Worm (Caenorhabditis elegans) whole organism, late embryonic: ENCODE results near the gene mrpl-1.

Experiments used
- F13H6.1 ChIP-seq: sonication (generic microtip); optimal IDR thresholded peaks from 2 replicates; lab custom pipeline; 2016; ENCODE audit warnings: missing genetic modification characterization, missing compliant biosample characterization
- K02D7.2 ChIP-seq: sonication (generic microtip); optimal IDR thresholded peaks from 2 replicates; lab custom pipeline; 2017; ENCODE audit warnings: mild to moderate bottlenecking, missing genetic modification characterization, missing compliant biosample characterization
- K09A11.1 ChIP-seq: sonication (generic microtip); optimal IDR thresholded peaks from 2 replicates; lab custom pipeline; 2017; ENCODE audit warnings: antibody characterized with exemption, mild to moderate bottlenecking, missing genetic modification characterization, missing compliant biosample characterization; ENCODE audit not compliant: insufficient read depth
- T23F11.4 ChIP-seq: fragments of 200-800 bp; sonication (Bioruptor generic); optimal IDR thresholded peaks from 2 replicates; lab custom pipeline; 2018; ENCODE audit warnings: mild to moderate bottlenecking, missing genetic modification characterization, missing compliant biosample characterization
- ahr-1 ChIP-seq: sonication (generic microtip); optimal IDR thresholded peaks from 2 replicates; lab custom pipeline; 2016; ENCODE audit warnings: missing genetic modification characterization, missing compliant biosample characterization
- ceh-14 ChIP-seq: sonication (generic microtip); optimal IDR thresholded peaks from 2 replicates; lab custom pipeline; 2016; ENCODE audit warnings: missing genotype, missing genetic modification characterization, missing compliant biosample characterization
- ceh-18 ChIP-seq: sonication (generic microtip); optimal IDR thresholded peaks from 2 replicates; lab custom pipeline; 2016; ENCODE audit warnings: missing genetic modification characterization, missing compliant biosample characterization
- ceh-22 ChIP-seq: sonication (generic microtip); optimal IDR thresholded peaks from 2 replicates; lab custom pipeline; 2017; ENCODE audit warnings: missing biosample characterization, missing genetic modification characterization
- ceh-24 ChIP-seq: sonication (generic microtip); optimal IDR thresholded peaks from 2 replicates; lab custom pipeline; 2016; ENCODE audit warnings: mild to moderate bottlenecking, missing genetic modification characterization, missing compliant biosample characterization
- ceh-34 ChIP-seq: sonication (generic microtip); optimal IDR thresholded peaks from 2 replicates; lab custom pipeline; 2016; ENCODE audit warnings: mild to moderate bottlenecking, missing genetic modification characterization, missing compliant biosample characterization
- ceh-6 ChIP-seq: fragments of 200-800 bp; sonication (Bioruptor generic); optimal IDR thresholded peaks from 2 replicates; lab custom pipeline; 2018; ENCODE audit warnings: mild to moderate bottlenecking, missing genetic modification characterization, missing compliant biosample characterization
- ceh-9 ChIP-seq: sonication (generic microtip); optimal IDR thresholded peaks from 2 replicates; lab custom pipeline; 2016; ENCODE audit warnings: mild to moderate bottlenecking, missing genetic modification characterization, inconsistent platforms, missing compliant biosample characterization
- che-1 ChIP-seq: sonication (generic microtip); optimal IDR thresholded peaks from 2 replicates; lab custom pipeline; 2016; ENCODE audit warnings: mild to moderate bottlenecking, missing genetic modification characterization, missing compliant biosample characterization
- dmd-4 ChIP-seq: sonication (generic microtip); optimal IDR thresholded peaks from 2 replicates; lab custom pipeline; 2016; ENCODE audit warnings: borderline replicate concordance, missing genetic modification characterization, missing compliant biosample characterization
- dve-1 ChIP-seq: sonication (generic microtip); optimal IDR thresholded peaks from 2 replicates; lab custom pipeline; 2017; ENCODE audit warnings: antibody characterized with exemption, mild to moderate bottlenecking, missing genetic modification characterization, missing compliant biosample characterization
- elt-2 ChIP-seq: sonication (generic microtip); optimal IDR thresholded peaks from 2 replicates; lab custom pipeline; 2016; ENCODE audit warnings: missing genetic modification reagents, missing genetic modification characterization, missing compliant biosample characterization
- elt-4 ChIP-seq: sonication (generic microtip); optimal IDR thresholded peaks from 2 replicates; lab custom pipeline; 2016; ENCODE audit warnings: missing genetic modification characterization, missing compliant biosample characterization
- ets-4 ChIP-seq: sonication (generic microtip); optimal IDR thresholded peaks from 2 replicates; lab custom pipeline; 2016; ENCODE audit warnings: missing genetic modification characterization, missing compliant biosample characterization
- eyg-1 ChIP-seq: sonication (generic microtip); optimal IDR thresholded peaks from 2 replicates; lab custom pipeline; 2016; ENCODE audit warnings: missing genotype, missing genetic modification characterization, missing compliant biosample characterization
- fkh-10 ChIP-seq: fragments of 150-350 bp; optimal IDR thresholded peaks from 2 replicates; lab custom pipeline; 2014; ENCODE audit warnings: missing biosample characterization, missing genetic modification reagents, missing genetic modification characterization
- fkh-6 ChIP-seq: sonication (generic microtip); optimal IDR thresholded peaks from 2 replicates; lab custom pipeline; 2016; ENCODE audit warnings: missing genetic modification characterization, missing compliant biosample characterization
- gmeb-2 ChIP-seq: sonication (generic microtip); optimal IDR thresholded peaks from 2 replicates; lab custom pipeline; 2016; ENCODE audit warnings: missing genetic modification characterization, inconsistent platforms, missing compliant biosample characterization
- hlh-15 ChIP-seq: sonication (generic microtip); optimal IDR thresholded peaks from 2 replicates; lab custom pipeline; 2016; ENCODE audit warnings: missing genetic modification characterization, missing compliant biosample characterization
- hlh-8 ChIP-seq: sonication (generic microtip); optimal IDR thresholded peaks from 2 replicates; lab custom pipeline; 2016; ENCODE audit warnings: missing genotype, missing genetic modification characterization, missing compliant biosample characterization
- lim-6 ChIP-seq: sonication (generic microtip); optimal IDR thresholded peaks from 2 replicates; lab custom pipeline; 2016; ENCODE audit warnings: missing genetic modification characterization, missing compliant biosample characterization
- lin-11 ChIP-seq: fragments of 200-800 bp; sonication (Bioruptor generic); optimal IDR thresholded peaks from 2 replicates; lab custom pipeline; 2018; ENCODE audit warnings: mild to moderate bottlenecking, missing genetic modification characterization, missing compliant biosample characterization
- mec-3 ChIP-seq: sonication (generic microtip); optimal IDR thresholded peaks from 2 replicates; lab custom pipeline; 2016; ENCODE audit warnings: borderline replicate concordance, missing genetic modification characterization, missing compliant biosample characterization
- nhr-11 ChIP-seq: fragments of 150-350 bp; optimal IDR thresholded peaks from 2 replicates; lab custom pipeline; 2014; ENCODE audit warnings: missing biosample characterization, missing genetic modification characterization
- nhr-232 ChIP-seq: sonication (generic microtip); optimal IDR thresholded peaks from 2 replicates; lab custom pipeline; 2016; ENCODE audit warnings: missing genetic modification characterization, missing compliant biosample characterization
- pag-3 ChIP-seq: sonication (generic microtip); optimal IDR thresholded peaks from 2 replicates; lab custom pipeline; 2016; ENCODE audit warnings: missing compliant biosample characterization, missing genetic modification characterization, borderline replicate concordance
- pax-1 ChIP-seq: fragments of 150-350 bp; optimal IDR thresholded peaks from 2 replicates; lab custom pipeline; 2014; ENCODE audit warnings: missing biosample characterization, missing genetic modification characterization
- pha-4 ChIP-seq: fragments of 150-350 bp; optimal IDR thresholded peaks from 2 replicates; lab custom pipeline; 2018; ENCODE audit warnings: missing biosample characterization, missing genetic modification reagents, missing genetic modification characterization
- rnt-1 ChIP-seq: sonication (generic microtip); optimal IDR thresholded peaks from 2 replicates; lab custom pipeline; 2016; ENCODE audit warnings: missing genetic modification characterization, missing compliant biosample characterization
- tbx-7 ChIP-seq: sonication (generic microtip); optimal IDR thresholded peaks from 2 replicates; lab custom pipeline; 2016; ENCODE audit warnings: missing genotype, missing genetic modification characterization, missing compliant biosample characterization
- ttx-3 ChIP-seq: sonication (generic microtip); optimal IDR thresholded peaks from 2 replicates; lab custom pipeline; 2016; ENCODE audit warnings: missing genetic modification reagents, missing genetic modification characterization, missing compliant biosample characterization
- unc-42 ChIP-seq: sonication (generic microtip); optimal IDR thresholded peaks from 2 replicates; lab custom pipeline; 2016; ENCODE audit warnings: missing genotype, missing genetic modification characterization, missing compliant biosample characterization
- unc-55 ChIP-seq: sonication (generic microtip); optimal IDR thresholded peaks from 2 replicates; lab custom pipeline; 2017; ENCODE audit warnings: missing biosample characterization, missing genetic modification reagents, missing genetic modification characterization
- zip-5 ChIP-seq: sonication (generic microtip); optimal IDR thresholded peaks from 2 replicates; lab custom pipeline; 2016; ENCODE audit warnings: missing genetic modification characterization, missing compliant biosample characterization
- ztf-16 ChIP-seq: sonication (generic microtip); optimal IDR thresholded peaks from 2 replicates; lab custom pipeline; 2017; ENCODE audit warnings: missing genetic modification characterization, missing compliant biosample characterization

The mrpl-1 gene

DNA sequence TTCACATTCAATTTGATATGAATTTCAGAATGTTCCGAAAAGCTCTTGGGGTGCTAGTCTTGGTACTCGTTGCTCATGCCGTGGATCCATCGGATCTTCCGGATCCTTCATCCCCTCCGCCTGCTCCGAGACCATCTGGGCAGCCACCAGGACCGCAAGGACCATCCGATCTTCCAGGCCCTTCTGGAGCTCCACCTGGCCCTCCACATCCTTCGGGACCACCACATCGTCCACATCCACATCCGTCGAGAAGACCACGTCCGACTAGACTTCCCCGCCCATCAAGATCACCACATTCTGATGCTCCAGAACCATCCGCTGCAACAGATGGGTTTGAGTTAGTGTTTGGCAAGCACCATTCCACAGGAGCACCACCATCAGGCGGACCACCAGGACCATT lies 25.1 kb upstream of the mrpl-1 start, which contains the start of gene clx-1:
clx-1 (plus strand) TSS at position 30 of the 400 bp plus-strand sequence.
- no peak for TF ChIP-seq T23F11.4 (GFP tag; lab: Kevin White, UChicago)
- TF ChIP-seq fkh-6, result no peak
- TF ChIP-seq eyg-1 (tag; lab: Kevin White, UChicago), result no peak
- no peak for TF ChIP-seq ceh-6 (GFP tag; lab: Kevin White, UChicago)
- TF ChIP-seq dmd-4, result no peak
- TF ChIP-seq elt-4 (tag; lab: Kevin White, UChicago), result no peak
- no peak for TF ChIP-seq ttx-3
- TF ChIP-seq dve-1 (tag; lab: Kevin White, UChicago), result no peak
- TF ChIP-seq unc-42 (tag; lab: Kevin White, UChicago), result no peak
- TF ChIP-seq pha-4 (tag; lab: Kevin White, UChicago), result no peak
- no peak for TF ChIP-seq rnt-1
- no peak for TF ChIP-seq unc-55 (GFP tag; lab: Kevin White, UChicago)
- TF ChIP-seq fkh-10 (GFP tag; lab: Kevin White, UChicago), result no peak
- TF ChIP-seq lin-11 (tag; lab: Kevin White, UChicago), result no peak
- TF ChIP-seq K09A11.1 (tag; lab: Kevin White, UChicago), result no peak
- no peak for TF ChIP-seq ceh-24
- no peak for TF ChIP-seq nhr-11 (tag; lab: Kevin White, UChicago)
- no peak for TF ChIP-seq ets-4
- TF ChIP-seq ceh-9 (tag; lab: Kevin White, UChicago), result no peak

ce11 chrIV:7734173-7734572 lies 24.7 kb upstream of the mrpl-1 start:
- TF ChIP-seq fkh-6, result no peak
- TF ChIP-seq nhr-232, result no peak
- TF ChIP-seq ceh-34 (tag; lab: Kevin White, UChicago), result no peak
- TF ChIP-seq F13H6.1, result no peak
- no peak for TF ChIP-seq tbx-7 (tag; lab: Kevin White, UChicago)
- TF ChIP-seq elt-2 (tag; lab: Kevin White, UChicago), result peak; percentile 36

- TF ChIP-seq K02D7.2 (no peak), tbx-7 (tag; lab: Kevin White, UChicago) (no peak), mec-3 (tag; lab: Kevin White, UChicago) (no peak), fkh-10 (GFP tag; lab: Kevin White, UChicago) (no peak), ceh-18 (tag; lab: Kevin White, UChicago) (no peak), ztf-16 (tag; lab: Kevin White, UChicago) (no peak), lim-6 (tag; lab: Kevin White, UChicago) (no peak), zip-5 (tag; lab: Kevin White, UChicago) (no peak), pax-1 (tag; lab: Kevin White, UChicago) (no peak), ceh-14 (tag; lab: Kevin White, UChicago) (no peak), gmeb-2 (tag; lab: Kevin White, UChicago) (no peak), nhr-232 (no peak), hlh-15 (no peak), che-1 (no peak), ahr-1 (tag; lab: Kevin White, UChicago) (no peak), pag-3 (tag; lab: Kevin White, UChicago) (no peak)
- TF ChIP-seq, all 69 proteins: peak for 0
Measured at ce11 chrIV:7731960-7732359, 22.5 kb upstream of the mrpl-1 start, which contains the start of the genes C50F7.9 and C50F7.3. Gene C50F7.9, minus strand, starts transcription at chrIV:7732060. Gene C50F7.3, plus strand, starts transcription at chrIV:7732329.

- TF ChIP-seq che-1 (no peak), ceh-22 (tag; lab: Kevin White, UChicago) (no peak), hlh-8 (no peak)
- TF ChIP-seq, all 69 proteins: peak for 0
Measured at ce11 chrIV:7728402-7728963, 19.0 kb upstream of the mrpl-1 start, which contains the start of gene sucg-1. Gene sucg-1, plus strand, starts transcription at chrIV:7728913.
